Fruit fly (Drosophila melanogaster) whole organism, embryonic: ENCODE measurements around the gene Nepl14.

ENCODE experiments used
- Bgb ChIP-seq: fragments of 200-800 bp; sonication (Bioruptor generic); IDR thresholded peaks from 2 replicates; pipeline ENCODE4 v1.3.6; 2022; ENCODE audit warnings: missing biosample characterization, missing genetic modification characterization; ENCODE audit not compliant: partially characterized antibody
- CG10366 ChIP-seq: fragments of 200-800 bp; sonication (Bioruptor generic); IDR thresholded peaks from 2 replicates; pipeline ENCODE4 v1.3.6; 2022; ENCODE audit warnings: missing biosample characterization, missing genetic modification characterization
- CG10565 ChIP-seq: fragments of 200-800 bp; sonication (Bioruptor generic); optimal IDR thresholded peaks from 3 replicates; lab custom pipeline; 2016; ENCODE audit warnings: missing biosample characterization, mild to moderate bottlenecking, missing genetic modification characterization
- CG10979 ChIP-seq: fragments of 200-800 bp; sonication (Bioruptor generic); optimal IDR thresholded peaks from 2 replicates; lab custom pipeline; 2018; ENCODE audit warnings: missing biosample characterization, mild to moderate bottlenecking, missing genetic modification characterization, moderate library complexity
- CG12104 ChIP-seq: fragments of 200-800 bp; sonication (Bioruptor generic); optimal IDR thresholded peaks from 3 replicates; lab custom pipeline; 2016; ENCODE audit warnings: missing biosample characterization, missing genetic modification characterization
- CG12236 ChIP-seq: fragments of 200-800 bp; sonication (Bioruptor generic); optimal IDR thresholded peaks from 2 replicates; lab custom pipeline; 2016; ENCODE audit warnings: missing biosample characterization, missing genetic modification characterization
- CG12942 ChIP-seq: fragments of 200-800 bp; sonication (Bioruptor generic); optimal IDR thresholded peaks from 3 replicates; lab custom pipeline; 2016; ENCODE audit warnings: missing biosample characterization, missing genetic modification characterization
- CG14667 ChIP-seq: fragments of 200-800 bp; sonication (Bioruptor generic); IDR thresholded peaks from 2 replicates; pipeline ENCODE4 v1.3.6; 2022; ENCODE audit warnings: missing biosample characterization, missing genetic modification characterization
- CG14860 ChIP-seq: fragments of 200-800 bp; sonication (Bioruptor generic); IDR thresholded peaks from 3 replicates; pipeline ENCODE4 v1.3.6; 2022; ENCODE audit warnings: missing biosample characterization, missing genetic modification characterization; ENCODE audit not compliant: partially characterized antibody
- CG15479 ChIP-seq: fragments of 200-800 bp; sonication (Bioruptor generic); optimal IDR thresholded peaks from 3 replicates; lab custom pipeline; 2019; ENCODE audit warnings: missing biosample characterization, mild to moderate bottlenecking, missing genetic modification characterization, moderate library complexity
- CG16779 ChIP-seq: fragments of 200-800 bp; sonication (Bioruptor generic); IDR thresholded peaks from 2 replicates; pipeline ENCODE4 v1.3.6; 2022; ENCODE audit warnings: missing biosample characterization, missing genetic modification characterization
- CG17385 ChIP-seq: fragments of 200-800 bp; sonication (Bioruptor generic); optimal IDR thresholded peaks from 3 replicates; lab custom pipeline; 2018; ENCODE audit warnings: missing biosample characterization, mild to moderate bottlenecking, missing genetic modification characterization
- CG2116 ChIP-seq: fragments of 200-800 bp; sonication (Bioruptor generic); optimal IDR thresholded peaks from 3 replicates; lab custom pipeline; 2018; ENCODE audit warnings: missing biosample characterization, mild to moderate bottlenecking, missing genetic modification characterization
- CG2129 ChIP-seq: fragments of 200-800 bp; sonication (Bioruptor generic); IDR thresholded peaks from 2 replicates; pipeline ENCODE4 v1.3.6; 2022; ENCODE audit warnings: missing biosample characterization, missing genetic modification characterization; ENCODE audit not compliant: partially characterized antibody
- CG30020 ChIP-seq: fragments of 200-800 bp; optimal IDR thresholded peaks from 2 replicates; lab custom pipeline; 2019; ENCODE audit warnings: missing biosample characterization, mild to moderate bottlenecking, missing genetic modification characterization, moderate library complexity
- CG34376 ChIP-seq: fragments of 200-800 bp; sonication (Bioruptor generic); optimal IDR thresholded peaks from 2 replicates; lab custom pipeline; 2018; ENCODE audit warnings: missing biosample characterization, mild to moderate bottlenecking, missing genetic modification characterization
- CG7357 ChIP-seq: fragments of 200-800 bp; sonication (Bioruptor generic); IDR thresholded peaks from 3 replicates; pipeline ENCODE4 v1.3.6; 2022; ENCODE audit warnings: missing biosample characterization, missing genetic modification characterization
- CG7372 ChIP-seq: fragments of 200-800 bp; sonication (Bioruptor generic); IDR thresholded peaks from 2 replicates; pipeline ENCODE4 v1.3.6; 2022; ENCODE audit warnings: missing biosample characterization, missing genetic modification characterization
- CG7839 ChIP-seq: fragments of 200-800 bp; sonication (Bioruptor generic); optimal IDR thresholded peaks from 3 replicates; lab custom pipeline; 2018; ENCODE audit warnings: missing biosample characterization, mild to moderate bottlenecking, missing genetic modification characterization, moderate library complexity
- CG7928 ChIP-seq: fragments of 200-800 bp; sonication (Bioruptor generic); optimal IDR thresholded peaks from 2 replicates; lab custom pipeline; 2017; ENCODE audit warnings: missing biosample characterization, mild to moderate bottlenecking, missing genetic modification characterization
- CG9437 ChIP-seq: fragments of 200-800 bp; sonication (Bioruptor generic); optimal IDR thresholded peaks from 2 replicates; lab custom pipeline; 2018; ENCODE audit warnings: missing biosample characterization, mild to moderate bottlenecking, missing genetic modification characterization
- CG9727 ChIP-seq: fragments of 200-800 bp; sonication (Bioruptor generic); optimal IDR thresholded peaks from 3 replicates; lab custom pipeline; 2017; ENCODE audit warnings: missing biosample characterization, mild to moderate bottlenecking, missing genetic modification characterization
- Camta ChIP-seq: fragments of 200-800 bp; sonication (Bioruptor generic); optimal IDR thresholded peaks from 2 replicates; lab custom pipeline; 2016; ENCODE audit warnings: missing biosample characterization, missing genetic modification characterization
- Dbx ChIP-seq: fragments of 200-800 bp; sonication (Bioruptor generic); IDR thresholded peaks from 3 replicates; pipeline ENCODE4 v1.3.6; 2022; ENCODE audit warnings: missing biosample characterization, missing genetic modification characterization
- Neu2 ChIP-seq: fragments of 200-800 bp; sonication (Bioruptor generic); optimal IDR thresholded peaks from 3 replicates; lab custom pipeline; 2016; ENCODE audit warnings: missing biosample characterization, missing genetic modification characterization, borderline replicate concordance
- Nf-YB ChIP-seq: fragments of 200-800 bp; sonication (Bioruptor generic); optimal IDR thresholded peaks from 3 replicates; lab custom pipeline; 2019; ENCODE audit warnings: missing biosample characterization, mild to moderate bottlenecking, missing genetic modification characterization, moderate library complexity
- Poxn ChIP-seq: fragments of 200-800 bp; sonication (Bioruptor generic); IDR thresholded peaks from 2 replicates; pipeline ENCODE4 v1.3.6; 2022; ENCODE audit warnings: missing biosample characterization, missing genetic modification characterization
- Sin3A ChIP-seq: fragments of >200 bp; optimal IDR thresholded peaks from 2 replicates; lab custom pipeline; 2018
- Six4 ChIP-seq: fragments of 200-800 bp; sonication (Bioruptor generic); optimal IDR thresholded peaks from 2 replicates; lab custom pipeline; 2016; ENCODE audit warnings: missing biosample characterization, missing genetic modification characterization
- Vsx1 ChIP-seq: fragments of 200-800 bp; sonication (Bioruptor generic); optimal IDR thresholded peaks from 2 replicates; lab custom pipeline; 2017; ENCODE audit warnings: missing biosample characterization, mild to moderate bottlenecking, missing genetic modification characterization, missing genetic modification reagents
- YL-1 ChIP-seq: fragments of 200-800 bp; sonication (Bioruptor generic); optimal IDR thresholded peaks from 3 replicates; lab custom pipeline; 2017; ENCODE audit warnings: missing biosample characterization, mild to moderate bottlenecking, missing genetic modification characterization
- abd-A ChIP-seq: fragments of 200-800 bp; sonication (Bioruptor generic); optimal IDR thresholded peaks from 3 replicates; lab custom pipeline; 2019; ENCODE audit warnings: missing biosample characterization, mild to moderate bottlenecking, missing genetic modification characterization, moderate library complexity
- caup ChIP-seq: fragments of 200-800 bp; sonication (Bioruptor generic); optimal IDR thresholded peaks from 3 replicates; lab custom pipeline; 2017; ENCODE audit warnings: missing biosample characterization, mild to moderate bottlenecking, missing genetic modification characterization, moderate library complexity; ENCODE audit not compliant: severe bottlenecking
- dm ChIP-seq: fragments of 200-800 bp; sonication (Bioruptor generic); optimal IDR thresholded peaks from 3 replicates; lab custom pipeline; 2016; ENCODE audit warnings: missing biosample characterization, missing genetic modification characterization
- esg ChIP-seq: fragments of 200-800 bp; sonication (Bioruptor generic); conservative IDR thresholded peaks from 2 replicates; pipeline ENCODE4 v1.3.6; 2022; ENCODE audit warnings: missing biosample characterization, missing genetic modification characterization
- fru ChIP-seq: fragments of >200 bp; optimal IDR thresholded peaks from 2 replicates; lab custom pipeline; 2017
- ham ChIP-seq: fragments of 200-800 bp; sonication (Bioruptor generic); IDR thresholded peaks from 2 replicates; pipeline ENCODE4 v1.3.6; 2022; ENCODE audit warnings: missing biosample characterization, missing genetic modification characterization
- hb ChIP-seq: fragments of 200-800 bp; sonication (Bioruptor generic); IDR thresholded peaks from 3 replicates; pipeline ENCODE4 v1.3.6; 2022; ENCODE audit warnings: missing biosample characterization, missing genetic modification characterization; ENCODE audit not compliant: partially characterized antibody
- nom ChIP-seq: fragments of 200-800 bp; sonication (Bioruptor generic); optimal IDR thresholded peaks from 2 replicates; lab custom pipeline; 2017; ENCODE audit warnings: missing biosample characterization, missing genetic modification characterization, mild to moderate bottlenecking, moderate library complexity, missing genetic modification reagents
- oc ChIP-seq: fragments of 200-800 bp; sonication (Bioruptor generic); optimal IDR thresholded peaks from 2 replicates; lab custom pipeline; 2018; ENCODE audit warnings: missing biosample characterization, mild to moderate bottlenecking, missing genetic modification characterization, moderate library complexity
- pho ChIP-seq: fragments of 200-800 bp; sonication (Bioruptor generic); optimal IDR thresholded peaks from 2 replicates; lab custom pipeline; 2016; ENCODE audit warnings: missing biosample characterization, missing genetic modification characterization
- pnt ChIP-seq: fragments of 200-800 bp; sonication (Bioruptor generic); optimal IDR thresholded peaks from 3 replicates; lab custom pipeline; 2016; ENCODE audit warnings: missing biosample characterization, missing genetic modification characterization
- sens ChIP-seq: fragments of 200-800 bp; sonication (Bioruptor generic); peaks from one replicate; lab custom pipeline; 2016; ENCODE audit warnings: missing biosample characterization, missing genetic modification characterization
- sug ChIP-seq: fragments of 200-800 bp; optimal IDR thresholded peaks from 2 replicates; lab custom pipeline; 2019; ENCODE audit warnings: missing biosample characterization, mild to moderate bottlenecking, missing genetic modification characterization, moderate library complexity
- tin ChIP-seq: fragments of 200-800 bp; sonication (Bioruptor generic); optimal IDR thresholded peaks from 3 replicates; lab custom pipeline; 2016; ENCODE audit warnings: missing biosample characterization, missing genetic modification characterization
- tna ChIP-seq: fragments of 200-800 bp; sonication (Bioruptor generic); IDR thresholded peaks from 2 replicates; pipeline ENCODE4 v1.3.6; 2022; ENCODE audit warnings: missing biosample characterization, missing genetic modification characterization; ENCODE audit not compliant: partially characterized antibody
- unpg ChIP-seq: fragments of 200-800 bp; sonication (Bioruptor generic); optimal IDR thresholded peaks from 3 replicates; lab custom pipeline; 2018; ENCODE audit warnings: missing biosample characterization, mild to moderate bottlenecking, missing genetic modification characterization, moderate library complexity
- usp ChIP-seq: fragments of >200 bp; optimal IDR thresholded peaks from 2 replicates; lab custom pipeline; 2017; ENCODE audit warnings: missing biosample characterization, missing genetic modification characterization
- wek ChIP-seq: fragments of 200-800 bp; sonication (Bioruptor generic); optimal IDR thresholded peaks from 3 replicates; lab custom pipeline; 2018; ENCODE audit warnings: missing biosample characterization, mild to moderate bottlenecking, missing genetic modification characterization, moderate library complexity
- z ChIP-seq: fragments of 200-800 bp; sonication (Bioruptor generic); IDR thresholded peaks from 3 replicates; pipeline ENCODE4 v1.3.6; 2022; ENCODE audit warnings: missing biosample characterization, missing genetic modification characterization
- zen ChIP-seq: fragments of 200-800 bp; sonication (Bioruptor generic); optimal IDR thresholded peaks from 3 replicates; lab custom pipeline; 2018; ENCODE audit warnings: missing biosample characterization, mild to moderate bottlenecking, missing genetic modification characterization, moderate library complexity

Nepl14 gene

dm6 chr3R:22720808-22721306, 42.7 kb downstream of the Nepl14 start, which contains the start of gene wge (continued):
- TF ChIP-seq Six4 (GFP tag; lab: Kevin White, UChicago) (no peak), pnt (GFP tag; lab: Kevin White, UChicago) (no peak), pho (GFP tag; lab: Kevin White, UChicago) (no peak), CG12942 (no peak), sens (no peak), CG30020 (tag; lab: Kevin White, UChicago) (no peak), CG2129 (GFP tag; lab: Robert Waterston, UW) (peak; percentile 36; the same call in 1 of the 2 replicates), dm (no peak), CG7372 (GFP tag; lab: Robert Waterston, UW) (no peak), Camta (no peak), Poxn (no peak), CG7839 (tag; lab: Kevin White, UChicago) (no peak), Dbx (no peak), tna (GFP tag; lab: Robert Waterston, UW) (peak; percentile 58; the same call in 1 of the 2 replicates), CG10979 (tag; lab: Kevin White, UChicago) (no peak), CG9727 (GFP tag; lab: Kevin White, UChicago) (no peak), z (GFP tag; lab: Robert Waterston, UW) (no peak), YL-1 (peak; percentile 62), abd-A (peak; percentile 31), caup (GFP tag; lab: Kevin White, UChicago) (no peak), CG16779 (GFP tag; lab: Robert Waterston, UW) (no peak), CG14667 (GFP tag; lab: Robert Waterston, UW) (no peak), CG10565 (GFP tag; lab: Kevin White, UChicago) (no peak), CG15479 (no peak), CG12236 (GFP tag; lab: Kevin White, UChicago) (no peak), oc (tag; lab: Kevin White, UChicago) (no peak), sug (tag; lab: Kevin White, UChicago) (peak; percentile 5), CG7357 (no peak), CG2116 (GFP tag; lab: Kevin White, UChicago) (peak; percentile 71), CG14860 (GFP tag; lab: Robert Waterston, UW) (peak; percentile 8; the same call in 1 of the 3 replicates), Bgb (GFP tag; lab: Robert Waterston, UW) (peak; percentile 76), CG10366 (GFP tag; lab: Robert Waterston, UW) (no peak), Sin3A (lab: Kevin White, UChicago) (peak; percentile 20), CG9437 (GFP tag; lab: Kevin White, UChicago) (no peak), usp (GFP tag; lab: Kevin White, UChicago) (no peak), zen (tag; lab: Kevin White, UChicago) (no peak), hb (GFP tag; lab: Robert Waterston, UW) (peak; percentile 67; the same call in 2 of the 3 replicates), CG7928 (GFP tag; lab: Kevin White, UChicago) (no peak), ham (no peak), CG17385 (GFP tag; lab: Kevin White, UChicago) (peak; percentile 56), tin (GFP tag; lab: Kevin White, UChicago) (no peak), esg (no peak), nom (GFP tag; lab: Kevin White, UChicago) (peak; percentile 95), fru (lab: Kevin White, UChicago) (no peak), Neu2 (no peak), CG34376 (GFP tag; lab: Kevin White, UChicago) (no peak), Vsx1 (GFP tag; lab: Kevin White, UChicago) (no peak), CG12104 (GFP tag; lab: Kevin White, UChicago) (no peak), Nf-YB (GFP tag; lab: Kevin White, UChicago) (no peak), wek (GFP tag; lab: Kevin White, UChicago) (no peak), unpg (GFP tag; lab: Kevin White, UChicago) (no peak)
